Worm (Caenorhabditis elegans): ENCODE results near the gene ttll-12.
A peak's percentile ranks its signal among the peaks of the same experiment; 100 is the strongest.

DNA sequence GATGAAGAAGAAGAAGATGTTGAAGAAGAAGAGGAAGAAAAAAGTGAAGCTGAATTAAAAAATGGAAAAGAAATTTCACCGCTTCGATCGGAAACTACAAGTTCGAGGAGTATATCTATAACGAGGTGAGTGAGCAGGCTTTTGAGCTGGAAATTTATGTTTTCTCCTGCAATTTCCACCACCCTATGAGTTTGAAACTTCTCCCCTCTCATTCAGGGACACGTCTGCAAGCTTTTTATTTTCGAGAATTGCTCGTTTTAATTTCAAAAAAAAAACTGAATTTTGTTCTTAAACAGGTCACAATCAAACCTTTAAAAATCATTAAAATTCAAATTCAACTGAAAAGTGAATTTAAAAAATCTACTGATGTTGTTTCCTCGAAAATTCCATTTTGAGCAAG, 23.5 kb downstream of the ttll-12 start:
- TF ChIP-seq ceh-20 (GFP tag; IDR thresholded peaks at IDR 0.05) (no peak), unc-62 (GFP tag; optimal IDR thresholded peaks at IDR 0.05 in 1 of 2) (peak in 1 of 2 experiments; percentile 72), unc-62 (tag; optimal IDR thresholded peaks at IDR 0.05) (no peak), nhr-237 (tag; optimal IDR thresholded peaks at IDR 0.05) (no peak), ama-1 (optimal IDR thresholded peaks at IDR 0.05) (no peak), dve-1 (tag; optimal IDR thresholded peaks at IDR 0.05; ENCODE audit: insufficient read depth) (no peak), T26A8.4 (GFP tag; IDR thresholded peaks at IDR 0.05) (no peak), ZK337.2 (GFP tag; IDR thresholded peaks at IDR 0.05) (no peak), ztf-11 (tag; optimal IDR thresholded peaks at IDR 0.05) (no peak), pqm-1 (tag; optimal IDR thresholded peaks at IDR 0.05) (no peak)

Measured in whole organism, L4 larva.